Fruit fly (Drosophila melanogaster) whole organism, prepupa: ENCODE results near the gene CG32354.

Source experiments
- CG16779 ChIP-seq: fragments of 200-800 bp; sonication (Bioruptor generic); optimal IDR thresholded peaks from 3 replicates; lab custom pipeline; 2017; ENCODE audit warnings: missing biosample characterization, mild to moderate bottlenecking, missing genetic modification characterization
- Gug ChIP-seq: fragments of 200-800 bp; sonication (Bioruptor generic); IDR thresholded peaks from 2 replicates; pipeline ENCODE4 v1.3.6; 2022; ENCODE audit warnings: missing biosample characterization, missing genetic modification characterization
- Lpt ChIP-seq: fragments of 200-800 bp; sonication (Bioruptor generic); optimal IDR thresholded peaks from 3 replicates; lab custom pipeline; 2016; ENCODE audit warnings: missing biosample characterization, missing genetic modification characterization
- Met ChIP-seq: fragments of 200-800 bp; sonication (Bioruptor generic); optimal IDR thresholded peaks from 3 replicates; lab custom pipeline; 2016; ENCODE audit warnings: missing biosample characterization, missing genetic modification characterization
- Smox ChIP-seq: fragments of 200-800 bp; sonication (Bioruptor generic); optimal IDR thresholded peaks from 3 replicates; lab custom pipeline; 2016; ENCODE audit warnings: missing biosample characterization, missing genetic modification characterization
- Sox102F ChIP-seq: fragments of 200-800 bp; sonication (Bioruptor generic); optimal IDR thresholded peaks from 2 replicates; lab custom pipeline; 2016; ENCODE audit warnings: missing biosample characterization, mild to moderate bottlenecking, missing genetic modification characterization
- eg ChIP-seq: fragments of 200-800 bp; sonication (Bioruptor generic); IDR thresholded peaks from 3 replicates; pipeline ENCODE4 v1.3.6; 2022; ENCODE audit warnings: missing biosample characterization, missing genetic modification characterization
- salr ChIP-seq, 2 experiments: fragments of 200-800 bp; sonication (Bioruptor generic); optimal IDR thresholded peaks; 3 replicates each; lab custom pipeline; 2016 to 2018; ENCODE audit warnings: missing biosample characterization in 2 of 2, missing genetic modification characterization in 2 of 2, mild to moderate bottlenecking in 1 of 2
- svp ChIP-seq: fragments of 200-800 bp; sonication (Bioruptor generic); peaks from one replicate; lab custom pipeline; 2016; ENCODE audit warnings: missing biosample characterization, missing genetic modification characterization
- topi ChIP-seq: fragments of 200-800 bp; sonication (Bioruptor generic); optimal IDR thresholded peaks from 3 replicates; lab custom pipeline; 2016; ENCODE audit warnings: missing biosample characterization, missing genetic modification characterization

dm6 chr3L:8368694-8369344 lies 53.2 kb downstream of the CG32354 start:
- TF ChIP-seq svp (GFP tag; lab: Kevin White, UChicago) (peak; percentile 88), Lpt (GFP tag; lab: Kevin White, UChicago) (no peak), topi (GFP tag; lab: Kevin White, UChicago) (peak; percentile 83), eg (GFP tag; lab: Robert Waterston, UW) (no peak), Smox (peak; percentile 76), salr (GFP tag; optimal IDR thresholded peaks at IDR 0.05; lab: Kevin White, UChicago) (no peak), Met (GFP tag; lab: Kevin White, UChicago) (peak; percentile 84), Gug (GFP tag; lab: Robert Waterston, UW) (no peak), CG16779 (tag; lab: Kevin White, UChicago) (no peak), Sox102F (peak; percentile 60)
